Worm (Caenorhabditis elegans) whole organism, young adult: ENCODE results near the gene Y43C5B.3.

Source experiments
- B0261.1 ChIP-seq: sonication (generic microtip); optimal IDR thresholded peaks from 2 replicates; lab custom pipeline; 2016; ENCODE audit warnings: mild to moderate bottlenecking, missing genetic modification characterization, moderate library complexity, missing compliant biosample characterization
- D2030.7 ChIP-seq: fragments of 200-800 bp; sonication (Bioruptor generic); IDR thresholded peaks from 2 replicates; pipeline ENCODE4 v1.3.6; 2022; ENCODE audit warnings: missing genetic modification reagents, missing genetic modification characterization, missing compliant biosample characterization
- T26A5.8 ChIP-seq: sonication (generic microtip); optimal IDR thresholded peaks from 2 replicates; lab custom pipeline; 2016; ENCODE audit warnings: missing genetic modification characterization, missing compliant biosample characterization
- Y53G8AR.9 ChIP-seq: fragments of 200-800 bp; sonication (Bioruptor generic); conservative IDR thresholded peaks from 2 replicates; pipeline ENCODE4 v1.3.6; 2022; ENCODE audit warnings: missing genetic modification reagents, missing genetic modification characterization, missing compliant biosample characterization
- Y79H2A.3 ChIP-seq: fragments of 200-800 bp; sonication (Bioruptor generic); conservative IDR thresholded peaks from 2 replicates; pipeline ENCODE4 v1.3.6; 2022; ENCODE audit warnings: missing genetic modification reagents, missing genetic modification characterization, missing compliant biosample characterization
- Y95B8A.8 ChIP-seq: fragments of 200-800 bp; sonication (Bioruptor generic); IDR thresholded peaks from 2 replicates; pipeline ENCODE4 v1.3.6; 2022; ENCODE audit warnings: missing genetic modification reagents, missing genetic modification characterization, missing compliant biosample characterization
- ZK185.1 ChIP-seq: sonication (generic microtip); optimal IDR thresholded peaks from 2 replicates; lab custom pipeline; 2016; ENCODE audit warnings: mild to moderate bottlenecking, missing genetic modification characterization, missing compliant biosample characterization; ENCODE audit not compliant: poor library complexity, severe bottlenecking
- attf-3 ChIP-seq: fragments of 200-800 bp; sonication (Bioruptor generic); conservative IDR thresholded peaks from 2 replicates; pipeline ENCODE4 v1.3.6; 2022; ENCODE audit warnings: missing genetic modification reagents, missing genetic modification characterization, missing compliant biosample characterization
- attf-6 ChIP-seq: fragments of 200-800 bp; sonication (Bioruptor generic); IDR thresholded peaks from 2 replicates; pipeline ENCODE4 v1.3.6; 2022; ENCODE audit warnings: missing genetic modification reagents, missing genetic modification characterization, missing compliant biosample characterization
- bed-2 ChIP-seq: fragments of 200-800 bp; sonication (Bioruptor generic); IDR thresholded peaks from 2 replicates; pipeline ENCODE4 v1.3.6; 2022; ENCODE audit warnings: missing genetic modification reagents, missing genetic modification characterization, missing compliant biosample characterization
- die-1 ChIP-seq: sonication (generic microtip); optimal IDR thresholded peaks from 2 replicates; lab custom pipeline; 2016; ENCODE audit warnings: missing genotype, mild to moderate bottlenecking, missing genetic modification characterization, missing compliant biosample characterization
- efl-1 ChIP-seq: fragments of 150-350 bp; optimal IDR thresholded peaks from 2 replicates; lab custom pipeline; 2014; ENCODE audit warnings: missing biosample characterization, missing genetic modification reagents, missing genetic modification characterization
- egl-44 ChIP-seq: fragments of 200-800 bp; sonication (Bioruptor generic); IDR thresholded peaks from 2 replicates; pipeline ENCODE4 v1.3.6; 2022; ENCODE audit warnings: missing genetic modification reagents, missing genetic modification characterization, missing compliant biosample characterization
- fkh-3 ChIP-seq: sonication (generic microtip); optimal IDR thresholded peaks from 2 replicates; lab custom pipeline; 2016; ENCODE audit warnings: mild to moderate bottlenecking, missing genetic modification characterization, missing compliant biosample characterization
- gei-17 ChIP-seq: fragments of 200-800 bp; sonication (Bioruptor generic); optimal IDR thresholded peaks from 2 replicates; lab custom pipeline; 2018; ENCODE audit warnings: mild to moderate bottlenecking, missing genetic modification characterization, missing compliant biosample characterization
- him-1 ChIP-seq: sonication (generic microtip); optimal IDR thresholded peaks from 2 replicates; lab custom pipeline; 2016; ENCODE audit warnings: missing genotype, missing genetic modification reagents, missing genetic modification characterization, missing compliant biosample characterization
- hlh-26 ChIP-seq: fragments of 200-800 bp; sonication (Bioruptor generic); conservative IDR thresholded peaks from 2 replicates; pipeline ENCODE4 v1.3.6; 2022; ENCODE audit warnings: missing genetic modification reagents, missing genetic modification characterization, missing compliant biosample characterization
- lin-26 ChIP-seq: fragments of 200-800 bp; sonication (Bioruptor generic); IDR thresholded peaks from 2 replicates; pipeline ENCODE4 v1.3.6; 2022; ENCODE audit warnings: missing genetic modification reagents, missing genetic modification characterization, missing compliant biosample characterization
- lin-35 ChIP-seq, 3 experiments: fragments of 150-350 bp in 2 of 3; sonication (generic microtip) in 1 of 3; optimal IDR thresholded peaks; 2 replicates each; lab custom pipeline; 2014 to 2018; ENCODE audit warnings: missing biosample characterization in 3 of 3, missing genetic modification characterization in 3 of 3, missing genetic modification reagents in 3 of 3
- lin-54 ChIP-seq: fragments of 200-800 bp; sonication (Bioruptor generic); optimal IDR thresholded peaks from 2 replicates; lab custom pipeline; 2018; ENCODE audit warnings: mild to moderate bottlenecking, missing genetic modification characterization, missing compliant biosample characterization
- lsl-1 ChIP-seq: fragments of 200-800 bp; sonication (Bioruptor generic); optimal IDR thresholded peaks from 2 replicates; lab custom pipeline; 2018; ENCODE audit warnings: mild to moderate bottlenecking, missing genetic modification characterization, moderate library complexity, missing compliant biosample characterization
- lsy-27 ChIP-seq: sonication (generic microtip); optimal IDR thresholded peaks from 2 replicates; lab custom pipeline; 2017; ENCODE audit warnings: missing genetic modification characterization, mild to moderate bottlenecking, missing compliant biosample characterization, antibody characterized with exemption, missing genotype, borderline replicate concordance; ENCODE audit not compliant: insufficient read depth
- madf-10 ChIP-seq: sonication (generic microtip); optimal IDR thresholded peaks from 2 replicates; lab custom pipeline; 2016; ENCODE audit warnings: mild to moderate bottlenecking, missing genetic modification characterization, missing compliant biosample characterization
- madf-3 ChIP-seq: fragments of 200-800 bp; sonication (Bioruptor generic); IDR thresholded peaks from 2 replicates; pipeline ENCODE4 v1.3.6; 2022; ENCODE audit warnings: missing genetic modification reagents, missing genetic modification characterization, missing compliant biosample characterization
- mcd-1 ChIP-seq: fragments of 200-800 bp; sonication (Bioruptor generic); IDR thresholded peaks from 2 replicates; pipeline ENCODE4 v1.3.6; 2022; ENCODE audit warnings: missing genetic modification reagents, missing genetic modification characterization, missing compliant biosample characterization
- mes-4 ChIP-seq: sonication (generic microtip); optimal IDR thresholded peaks from 2 replicates; lab custom pipeline; 2016; ENCODE audit warnings: missing genotype, missing genetic modification characterization, missing compliant biosample characterization
- mxl-1 ChIP-seq: sonication (generic microtip); optimal IDR thresholded peaks from 2 replicates; lab custom pipeline; 2016; ENCODE audit warnings: missing genetic modification characterization, missing compliant biosample characterization
- nhr-120 ChIP-seq: fragments of 200-800 bp; sonication (Bioruptor generic); IDR thresholded peaks from 2 replicates; pipeline ENCODE4 v1.3.6; 2022; ENCODE audit warnings: missing genetic modification characterization, missing compliant biosample characterization
- nhr-90 ChIP-seq: sonication (generic microtip); optimal IDR thresholded peaks from 2 replicates; lab custom pipeline; 2016; ENCODE audit warnings: missing genotype, mild to moderate bottlenecking, missing genetic modification characterization, missing compliant biosample characterization
- pbrm-1 ChIP-seq: fragments of 200-800 bp; sonication (Bioruptor generic); IDR thresholded peaks from 2 replicates; pipeline ENCODE4 v1.3.6; 2022; ENCODE audit warnings: missing genetic modification reagents, missing genetic modification characterization, missing compliant biosample characterization
- rpc-1 ChIP-seq, 2 experiments: fragments of 150-350 bp in 1 of 2; sonication (generic microtip) in 1 of 2; optimal IDR thresholded peaks; 2 replicates each; lab custom pipeline; 2014 to 2018; ENCODE audit warnings: missing biosample characterization in 1 of 2, missing genetic modification characterization in 1 of 2, missing genetic modification reagents in 1 of 2, missing genotype in 1 of 2
- sdz-38 ChIP-seq: sonication (generic microtip); optimal IDR thresholded peaks from 2 replicates; lab custom pipeline; 2016; ENCODE audit warnings: missing genotype, missing genetic modification characterization, missing compliant biosample characterization
- snpc-1.1 ChIP-seq: sonication (generic microtip); optimal IDR thresholded peaks from 2 replicates; lab custom pipeline; 2017; ENCODE audit warnings: missing genetic modification characterization, mild to moderate bottlenecking, missing compliant biosample characterization, antibody characterized with exemption, moderate library complexity, missing genotype, missing genetic modification reagents; ENCODE audit not compliant: insufficient read depth
- snpc-3.4 ChIP-seq: sonication (generic microtip); optimal IDR thresholded peaks from 2 replicates; lab custom pipeline; 2017; ENCODE audit warnings: missing genetic modification characterization, mild to moderate bottlenecking, missing compliant biosample characterization, antibody characterized with exemption, moderate library complexity, missing genotype, missing genetic modification reagents
- tbp1 ChIP-seq: fragments of 200-800 bp; sonication (Bioruptor generic); optimal IDR thresholded peaks from 2 replicates; lab custom pipeline; 2018; ENCODE audit warnings: mild to moderate bottlenecking, missing genetic modification characterization, missing compliant biosample characterization
- tlf-1 ChIP-seq: fragments of 200-800 bp; sonication (Bioruptor generic); optimal IDR thresholded peaks from 2 replicates; lab custom pipeline; 2018; ENCODE audit warnings: mild to moderate bottlenecking, missing genetic modification characterization, missing compliant biosample characterization
- ztf-18 ChIP-seq: sonication (generic microtip); optimal IDR thresholded peaks from 2 replicates; lab custom pipeline; 2016; ENCODE audit warnings: missing genotype, mild to moderate bottlenecking, missing genetic modification characterization, missing compliant biosample characterization
- ztf-25 ChIP-seq: fragments of 200-800 bp; sonication (Bioruptor generic); IDR thresholded peaks from 2 replicates; pipeline ENCODE4 v1.3.6; 2022; ENCODE audit warnings: missing genetic modification reagents, missing genetic modification characterization, missing compliant biosample characterization
- ztf-6 ChIP-seq: fragments of 200-800 bp; sonication (Bioruptor generic); IDR thresholded peaks from 2 replicates; pipeline ENCODE4 v1.3.6; 2022; ENCODE audit warnings: missing genetic modification reagents, missing genetic modification characterization, missing compliant biosample characterization

Y43C5B.3 gene

DNA sequence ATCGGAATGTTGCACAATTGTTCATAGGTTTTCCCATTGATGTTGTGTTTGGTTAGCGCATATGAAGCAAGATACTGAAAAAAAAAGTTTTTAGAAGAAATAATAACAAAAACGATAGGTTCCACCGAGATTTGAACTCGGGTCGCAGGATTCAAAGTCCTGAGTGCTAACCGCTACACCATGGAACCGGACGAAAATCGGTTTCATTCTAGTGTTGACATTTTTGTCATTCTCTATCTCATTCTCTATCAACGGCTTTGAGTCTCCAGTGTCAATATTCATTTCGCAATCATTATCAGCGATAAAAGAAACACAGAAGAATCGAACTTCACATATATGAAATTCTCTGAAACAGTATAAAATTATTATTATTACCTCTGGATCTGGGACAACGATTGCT, 39.3 kb upstream of the Y43C5B.3 start:
- no peak for TF ChIP-seq bed-2 (GFP tag; lab: Robert Waterston, UW)
- TF ChIP-seq D2030.7 (GFP tag; lab: Robert Waterston, UW), result 0 out of 2 replicates have a peak, but pooled peaks have one; percentile 16
- TF ChIP-seq mcd-1, result no peak
- no peak for TF ChIP-seq T26A5.8 (tag; lab: Kevin White, UChicago)
- peak; percentile 71; the same call in 1 of the 2 replicates for TF ChIP-seq lin-26 (GFP tag; lab: Robert Waterston, UW)
- TF ChIP-seq Y53G8AR.9 (GFP tag; lab: Robert Waterston, UW), result no peak
- TF ChIP-seq mxl-1 (tag; lab: Kevin White, UChicago), result peak; percentile 35
- TF ChIP-seq him-1, result peak; percentile 68
- peak; percentile 51 for TF ChIP-seq die-1 (tag; lab: Kevin White, UChicago)
- TF ChIP-seq snpc-1.1 (tag; lab: Kevin White, UChicago), result peak; percentile 54
- TF ChIP-seq sdz-38, result no peak
- peak; percentile 51; the same call in 1 of the 2 replicates for TF ChIP-seq pbrm-1
- peak; percentile 73 for TF ChIP-seq rpc-1 (optimal IDR thresholded peaks at IDR 0.05; lab: Kevin White, UChicago)
- peak; percentile 93 for TF ChIP-seq rpc-1 (tag; optimal IDR thresholded peaks at IDR 0.05; lab: Kevin White, UChicago)
- peak; percentile 37 for TF ChIP-seq nhr-90
- peak; percentile 92 for TF ChIP-seq tbp1
- peak; percentile 74 for TF ChIP-seq B0261.1 (tag; lab: Kevin White, UChicago)
- no peak for TF ChIP-seq egl-44
- TF ChIP-seq Y95B8A.8 (GFP tag; lab: Robert Waterston, UW), result 0 out of 2 replicates have a peak, but pooled peaks have one; percentile 26
- TF ChIP-seq ztf-18, result peak; percentile 8
- no peak for TF ChIP-seq efl-1
- peak; percentile 58 for TF ChIP-seq ZK185.1 (tag; lab: Kevin White, UChicago)
- no peak for TF ChIP-seq attf-6 (GFP tag; lab: Robert Waterston, UW)

DNA sequence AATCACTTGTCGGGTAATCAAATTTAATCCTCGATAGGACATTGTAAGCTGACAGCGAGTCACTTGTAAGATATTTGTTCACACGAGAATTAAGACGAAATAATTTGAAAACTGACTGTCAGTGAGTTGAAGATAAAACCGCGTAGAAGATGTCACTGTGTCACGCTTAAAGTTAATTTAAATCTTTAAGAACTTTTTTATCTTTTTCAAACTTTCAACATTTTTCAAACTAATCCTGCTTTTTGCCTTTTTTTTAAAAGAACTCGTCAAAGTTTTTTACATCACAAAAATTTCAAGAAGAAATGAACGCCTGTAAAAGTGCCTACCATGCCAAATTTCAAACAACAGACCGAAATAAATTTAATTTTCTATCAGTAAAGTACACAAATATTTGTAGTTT, 36.8 kb upstream of the Y43C5B.3 start, which contains the start of gene acs-18:
Gene acs-18 (minus strand): TSS at position 101 of the 400 bp plus-strand sequence.
- TF ChIP-seq lsy-27 (no peak), snpc-3.4 (tag; lab: Kevin White, UChicago) (no peak), madf-10 (tag; lab: Kevin White, UChicago) (no peak), nhr-120 (no peak), tlf-1 (GFP tag; lab: Kevin White, UChicago) (no peak), pbrm-1 (no peak), lsl-1 (no peak)

DNA sequence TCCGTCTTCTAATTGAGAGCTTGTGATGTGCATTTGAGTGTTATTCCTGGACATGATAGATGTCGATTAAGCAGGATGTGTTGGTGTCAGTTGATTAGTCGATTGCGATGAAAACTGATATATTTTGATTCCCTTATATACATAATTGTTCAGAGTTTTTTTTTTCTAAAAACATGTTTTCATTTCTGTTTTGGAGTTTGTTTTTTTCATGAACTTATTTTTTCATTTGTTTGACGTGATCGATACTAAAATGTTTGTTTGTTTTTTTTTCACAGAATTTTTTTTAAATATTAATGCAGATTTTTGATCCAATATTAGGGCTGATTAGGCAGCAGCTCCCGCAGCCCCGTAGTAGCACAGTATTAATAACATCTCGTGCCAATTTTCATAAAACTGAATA, 32.2 kb upstream of the Y43C5B.3 start, which contains the start of gene R09E10.2:
Gene R09E10.2 (minus strand): TSS at position 101 of the 400 bp plus-strand sequence.
- TF ChIP-seq hlh-26 (GFP tag; lab: Robert Waterston, UW), result no peak
- TF ChIP-seq lin-54 (GFP tag; lab: Kevin White, UChicago), result no peak
- no peak for TF ChIP-seq ztf-25 (GFP tag; lab: Robert Waterston, UW)
- TF ChIP-seq ztf-6, result no peak
- TF ChIP-seq mxl-1 (tag; lab: Kevin White, UChicago), result no peak
- no peak for TF ChIP-seq rpc-1 (optimal IDR thresholded peaks at IDR 0.05; lab: Kevin White, UChicago)
- TF ChIP-seq rpc-1 (tag; optimal IDR thresholded peaks at IDR 0.05; lab: Kevin White, UChicago), result no peak
- TF ChIP-seq B0261.1 (tag; lab: Kevin White, UChicago), result no peak
- TF ChIP-seq gei-17 (GFP tag; lab: Kevin White, UChicago), result no peak
- no peak for TF ChIP-seq madf-3 (GFP tag; lab: Robert Waterston, UW)
- TF ChIP-seq mes-4 (tag; lab: Kevin White, UChicago), result no peak
- TF ChIP-seq Y79H2A.3 (GFP tag; lab: Robert Waterston, UW), result no peak
- TF ChIP-seq attf-3 (GFP tag; lab: Robert Waterston, UW), result no peak
- no peak for TF ChIP-seq fkh-3 (tag; lab: Kevin White, UChicago)
- no peak for TF ChIP-seq lin-35 (GFP tag; optimal IDR thresholded peaks at IDR 0.05; lab: Kevin White, UChicago)
